Fruit fly (Drosophila melanogaster) S2 (cell line): Measurements from ENCODE around the gene Jupiter.

Experiments
- CG8478 ChIP-seq: fragments of >200 bp; optimal IDR thresholded peaks from 2 replicates; lab custom pipeline; 2018
- CTCF ChIP-seq, 2 experiments: fragments of >200 bp; optimal IDR thresholded peaks; 2 replicates each; lab custom pipeline; 2018

DNA sequence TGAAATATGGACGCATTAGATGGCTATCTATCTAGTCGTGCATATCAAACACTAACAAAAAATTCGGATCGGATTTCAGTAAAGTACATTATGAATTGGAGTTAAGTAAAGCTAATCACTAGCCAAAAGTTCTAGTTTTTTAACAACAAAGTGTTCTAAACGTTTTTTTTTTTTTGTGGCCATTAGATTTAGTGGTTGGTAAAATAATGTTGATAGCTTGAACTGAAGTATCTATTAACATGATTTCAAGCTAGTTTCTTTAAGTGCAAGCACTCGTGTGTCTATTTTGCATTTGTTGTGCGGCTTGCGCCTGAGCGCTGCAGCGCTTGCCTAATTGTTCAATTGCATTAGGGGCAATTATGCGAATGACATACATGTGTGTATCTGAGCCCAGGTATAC lies 42.9 kb upstream of the Jupiter start:
- TF ChIP-seq CG8478 (lab: Kevin White, UChicago) (no peak), CTCF (optimal IDR thresholded peaks at IDR 0.05; lab: Kevin White, UChicago) (no peak)
